Worm (Caenorhabditis elegans) whole organism, L4 larva: ENCODE data around the gene ergo-1.

Experiments used
- F10B5.3 ChIP-seq: sonication (generic microtip); optimal IDR thresholded peaks from 2 replicates; lab custom pipeline; 2016; ENCODE audit warnings: mild to moderate bottlenecking, missing genetic modification characterization, missing compliant biosample characterization
- F49E8.2 ChIP-seq: sonication (generic microtip); optimal IDR thresholded peaks from 2 replicates; lab custom pipeline; 2016; ENCODE audit warnings: missing compliant biosample characterization, mild to moderate bottlenecking, missing genetic modification characterization, borderline replicate concordance
- Y48G9A.11 ChIP-seq: fragments of 200-800 bp; sonication (Bioruptor generic); IDR thresholded peaks from 2 replicates; pipeline ENCODE4 v1.3.6; 2022; ENCODE audit warnings: missing genetic modification reagents, missing genetic modification characterization, missing compliant biosample characterization
- ZK546.5 ChIP-seq, 2 experiments: sonication (generic microtip); optimal IDR thresholded peaks; 2 replicates each; lab custom pipeline; 2017; ENCODE audit warnings: missing biosample characterization in 2 of 2, missing genetic modification characterization in 2 of 2
- aha-1 ChIP-seq: fragments of 150-350 bp; peaks from one replicate; lab custom pipeline; 2014; ENCODE audit warnings: missing biosample characterization, missing genetic modification characterization
- arid-1 ChIP-seq: fragments of 200-800 bp; sonication (Bioruptor generic); conservative IDR thresholded peaks from 2 replicates; pipeline ENCODE4 v1.3.6; 2022; ENCODE audit warnings: missing genetic modification reagents, missing genetic modification characterization, missing compliant biosample characterization
- ceh-28 ChIP-seq: fragments of 150-350 bp; optimal IDR thresholded peaks from 2 replicates; lab custom pipeline; 2014; ENCODE audit warnings: missing biosample characterization, missing genetic modification reagents, missing genetic modification characterization
- ceh-32 ChIP-seq: sonication (generic microtip); optimal IDR thresholded peaks from 2 replicates; lab custom pipeline; 2016; ENCODE audit warnings: mild to moderate bottlenecking, missing genetic modification characterization, missing compliant biosample characterization; ENCODE audit not compliant: poor library complexity
- ceh-82 ChIP-seq: sonication (generic microtip); optimal IDR thresholded peaks from 2 replicates; lab custom pipeline; 2017; ENCODE audit warnings: missing biosample characterization, missing genetic modification characterization
- cey-2 ChIP-seq: sonication (generic microtip); optimal IDR thresholded peaks from 3 replicates; lab custom pipeline; 2017; ENCODE audit warnings: missing genetic modification characterization, mild to moderate bottlenecking, missing compliant biosample characterization, antibody characterized with exemption, borderline replicate concordance; ENCODE audit not compliant: insufficient read depth
- ctbp-1 ChIP-seq: fragments of 200-800 bp; sonication (Bioruptor generic); IDR thresholded peaks from 2 replicates; pipeline ENCODE4 v1.3.6; 2022; ENCODE audit warnings: missing genetic modification reagents, missing genetic modification characterization, missing compliant biosample characterization
- daf-16 ChIP-seq, 3 experiments: sonication (generic microtip); optimal IDR thresholded peaks; 2 replicates each; lab custom pipeline; 2016 to 2017; ENCODE audit warnings: missing genetic modification characterization in 3 of 3, missing genetic modification reagents in 3 of 3, mild to moderate bottlenecking in 2 of 3, missing compliant biosample characterization in 2 of 3, missing biosample characterization in 1 of 3, moderate library complexity in 1 of 3
- daf-8 ChIP-seq: fragments of 200-800 bp; sonication (Bioruptor generic); IDR thresholded peaks from 2 replicates; pipeline ENCODE4 v1.3.6; 2022; ENCODE audit warnings: missing genetic modification characterization, missing compliant biosample characterization
- dmd-6 ChIP-seq: fragments of 200-800 bp; sonication (Bioruptor generic); IDR thresholded peaks from 2 replicates; pipeline ENCODE4 v1.3.6; 2022; ENCODE audit warnings: missing genetic modification reagents, missing genetic modification characterization, missing compliant biosample characterization
- dmd-8 ChIP-seq: fragments of 200-800 bp; sonication (Bioruptor generic); IDR thresholded peaks from 2 replicates; pipeline ENCODE4 v1.3.6; 2022; ENCODE audit warnings: missing genetic modification characterization, missing compliant biosample characterization
- dpl-1 ChIP-seq: fragments of 150-350 bp; optimal IDR thresholded peaks from 2 replicates; lab custom pipeline; 2014; ENCODE audit warnings: missing biosample characterization, missing genetic modification reagents, missing genetic modification characterization
- egl-43 ChIP-seq: fragments of 200-800 bp; sonication (Bioruptor generic); IDR thresholded peaks from 2 replicates; pipeline ENCODE4 v1.3.6; 2022; ENCODE audit warnings: missing genetic modification reagents, missing genetic modification characterization, missing compliant biosample characterization
- fos-1 ChIP-seq: fragments of 150-350 bp; optimal IDR thresholded peaks from 2 replicates; lab custom pipeline; 2014; ENCODE audit warnings: missing biosample characterization, missing genetic modification characterization
- gei-8 ChIP-seq: fragments of 200-800 bp; sonication (Bioruptor generic); optimal IDR thresholded peaks from 2 replicates; lab custom pipeline; 2018; ENCODE audit warnings: mild to moderate bottlenecking, missing genetic modification characterization, missing compliant biosample characterization
- hif-1 ChIP-seq, 2 experiments: sonication (generic microtip); optimal IDR thresholded peaks; 2 replicates each; lab custom pipeline; 2016 to 2017; ENCODE audit warnings: missing compliant biosample characterization in 2 of 2, missing genetic modification characterization in 2 of 2, missing genetic modification reagents in 2 of 2, missing genotype in 2 of 2, mild to moderate bottlenecking in 1 of 2
- hlh-11 ChIP-seq: fragments of 200-800 bp; sonication (Bioruptor generic); optimal IDR thresholded peaks from 2 replicates; lab custom pipeline; 2018; ENCODE audit warnings: mild to moderate bottlenecking, missing genetic modification characterization, missing compliant biosample characterization
- hmg-1.1 ChIP-seq: fragments of 200-800 bp; sonication (Bioruptor generic); IDR thresholded peaks from 2 replicates; pipeline ENCODE4 v1.3.6; 2022; ENCODE audit warnings: missing genetic modification reagents, missing genetic modification characterization, missing compliant biosample characterization
- lin-38 ChIP-seq: fragments of 200-800 bp; sonication (Bioruptor generic); IDR thresholded peaks from 2 replicates; pipeline ENCODE4 v1.3.6; 2022; ENCODE audit warnings: missing genetic modification reagents, missing genetic modification characterization, missing compliant biosample characterization
- lsy-2 ChIP-seq, 2 experiments: fragments of 150-350 bp in 1 of 2; sonication (generic microtip) in 1 of 2; optimal IDR thresholded peaks; 2 replicates each; lab custom pipeline; 2014 to 2017; ENCODE audit warnings: missing biosample characterization in 2 of 2, missing genetic modification characterization in 2 of 2
- mdl-1 ChIP-seq, 2 experiments: fragments of 150-350 bp in 1 of 2; sonication (generic microtip) in 1 of 2; optimal IDR thresholded peaks; 2 replicates each; lab custom pipeline; 2014 to 2017; ENCODE audit warnings: missing biosample characterization in 2 of 2, missing genetic modification characterization in 2 of 2
- mes-2 ChIP-seq: sonication (generic microtip); optimal IDR thresholded peaks from 2 replicates; lab custom pipeline; 2016; ENCODE audit warnings: missing genotype, mild to moderate bottlenecking, missing genetic modification characterization, missing compliant biosample characterization; ENCODE audit not compliant: poor library complexity, severe bottlenecking
- mxl-3 ChIP-seq: fragments of 200-800 bp; sonication (Bioruptor generic); optimal IDR thresholded peaks from 2 replicates; lab custom pipeline; 2018; ENCODE audit warnings: mild to moderate bottlenecking, missing genetic modification characterization, missing compliant biosample characterization
- pha-4 ChIP-seq, 2 experiments: fragments of 150-350 bp in 1 of 2; fragments of 200-800 bp in 1 of 2; sonication (Bioruptor generic) in 1 of 2; IDR thresholded peaks in 1 of 2; optimal IDR thresholded peaks in 1 of 2; 2 replicates each; pipeline versions ENCODE4 v1.3.6 to Lab custom; 2014 to 2022; ENCODE audit warnings: missing genetic modification characterization in 2 of 2, missing genetic modification reagents in 2 of 2, missing biosample characterization in 1 of 2, missing compliant biosample characterization in 1 of 2
- set-16 ChIP-seq: fragments of 200-800 bp; sonication (Bioruptor generic); IDR thresholded peaks from 2 replicates; pipeline ENCODE4 v1.3.6; 2022; ENCODE audit warnings: missing genetic modification reagents, missing genetic modification characterization, missing compliant biosample characterization
- snpc-4 ChIP-seq: fragments of 150-350 bp; optimal IDR thresholded peaks from 2 replicates; lab custom pipeline; 2014; ENCODE audit warnings: missing biosample characterization, missing genetic modification characterization
- spr-1 ChIP-seq: sonication (generic microtip); optimal IDR thresholded peaks from 2 replicates; lab custom pipeline; 2016; ENCODE audit warnings: mild to moderate bottlenecking, missing genetic modification characterization, missing compliant biosample characterization
- spr-3 ChIP-seq: fragments of 200-800 bp; sonication (Bioruptor generic); optimal IDR thresholded peaks from 2 replicates; lab custom pipeline; 2018; ENCODE audit warnings: mild to moderate bottlenecking, missing genetic modification characterization, missing compliant biosample characterization
- unc-130 ChIP-seq: sonication (generic microtip); optimal IDR thresholded peaks from 2 replicates; lab custom pipeline; 2016; ENCODE audit warnings: missing genetic modification reagents, missing genetic modification characterization, missing compliant biosample characterization
- unc-39 ChIP-seq: sonication (generic microtip); optimal IDR thresholded peaks from 2 replicates; lab custom pipeline; 2017; ENCODE audit warnings: missing biosample characterization, missing genetic modification characterization
- zfp-2 ChIP-seq: sonication (generic microtip); optimal IDR thresholded peaks from 2 replicates; lab custom pipeline; 2016; ENCODE audit warnings: mild to moderate bottlenecking, missing genetic modification characterization, missing compliant biosample characterization
- zfp-3 ChIP-seq: fragments of 200-800 bp; sonication (Bioruptor generic); conservative IDR thresholded peaks from 2 replicates; pipeline ENCODE4 v1.3.6; 2022; ENCODE audit warnings: missing genetic modification reagents, missing genetic modification characterization, missing compliant biosample characterization
- zip-11 ChIP-seq: fragments of 200-800 bp; sonication (Bioruptor generic); IDR thresholded peaks from 2 replicates; pipeline ENCODE4 v1.3.6; 2022; ENCODE audit warnings: missing genetic modification characterization, missing compliant biosample characterization

The ergo-1 gene

DNA sequence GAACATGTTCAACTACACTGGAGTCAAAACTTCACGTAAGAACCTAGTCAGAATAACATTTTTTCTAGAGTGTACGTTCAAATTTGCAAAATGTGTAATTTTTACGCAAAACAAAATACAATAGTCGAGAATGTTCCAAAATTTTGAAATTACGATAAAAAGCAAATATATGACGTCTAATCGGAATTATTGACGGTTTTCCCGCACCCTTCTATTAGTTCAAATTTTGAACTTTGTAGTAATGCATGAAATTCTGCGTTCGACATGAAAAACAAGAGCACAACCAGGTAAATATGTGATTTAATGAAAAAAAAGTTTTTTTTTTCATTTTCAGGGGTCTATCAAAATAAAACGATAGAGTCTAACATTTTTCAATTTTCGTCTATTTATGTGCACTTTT is 29.5 kb downstream of the ergo-1 start:
- TF ChIP-seq dmd-6 (GFP tag; lab: Robert Waterston, UW) (peak; percentile 51), lsy-2 (tag; optimal IDR thresholded peaks at IDR 0.05; lab: Kevin White, UChicago) (no peak), hif-1 (tag; optimal IDR thresholded peaks at IDR 0.05; lab: Kevin White, UChicago) (peak in 1 of 2 experiments; percentile 82), daf-8 (GFP tag; lab: Robert Waterston, UW) (no peak)

DNA sequence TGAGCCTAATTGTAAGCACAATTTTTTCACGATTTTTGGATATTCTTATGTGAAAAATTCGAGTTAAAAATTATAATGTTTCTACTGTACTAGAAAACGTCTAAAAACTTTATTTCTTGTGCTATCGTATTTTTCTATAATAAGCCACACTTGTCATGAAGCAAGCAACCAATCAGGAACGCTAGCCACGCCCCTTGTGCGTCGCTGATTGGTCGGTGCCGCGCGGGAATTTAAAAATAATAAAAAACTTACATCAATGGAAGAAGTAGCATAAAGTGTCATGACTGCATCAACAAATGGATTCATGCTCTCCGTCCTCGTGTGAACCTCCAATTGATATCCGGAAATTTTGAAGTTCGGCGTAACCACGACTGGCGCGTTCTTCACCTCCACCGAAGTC is 38.6 kb downstream of the ergo-1 start:
- TF ChIP-seq aha-1 (tag; lab: Kevin White, UChicago) (peak; percentile 35), mdl-1 (tag; optimal IDR thresholded peaks at IDR 0.05; lab: Kevin White, UChicago) (no peak)

DNA sequence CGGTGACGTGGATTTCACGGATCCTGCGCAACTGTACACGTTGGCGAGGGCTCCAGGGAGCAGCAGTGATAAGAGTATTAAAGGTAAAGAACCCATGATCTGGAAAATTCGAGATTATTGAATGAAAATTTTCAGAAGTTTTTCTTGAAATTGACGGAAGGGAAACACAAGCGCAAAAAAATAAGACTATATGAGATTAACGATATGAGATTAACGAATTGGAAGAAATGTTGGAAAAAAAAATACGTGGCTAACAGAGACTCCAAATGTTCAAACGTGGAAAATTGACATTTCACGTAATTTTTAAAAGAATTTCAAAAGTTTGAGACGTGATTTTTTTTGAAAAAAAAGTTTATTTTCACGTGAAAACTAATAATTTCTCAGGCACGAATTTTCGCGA is 39.9 kb downstream of the ergo-1 start, which contains the start of gene nra-4:
TSS of gene nra-4 (minus strand) at position 101 of the 400 bp plus-strand sequence.
- TF ChIP-seq dmd-8 = no peak
- no peak for TF ChIP-seq unc-130 (GFP tag; lab: Kevin White, UChicago)
- no peak for TF ChIP-seq snpc-4 (tag; lab: Kevin White, UChicago)
- TF ChIP-seq mxl-3 (GFP tag; lab: Kevin White, UChicago) = no peak
- no peak for TF ChIP-seq Y48G9A.11 (GFP tag; lab: Robert Waterston, UW)
- TF ChIP-seq aha-1 (tag; lab: Kevin White, UChicago) = no peak

DNA sequence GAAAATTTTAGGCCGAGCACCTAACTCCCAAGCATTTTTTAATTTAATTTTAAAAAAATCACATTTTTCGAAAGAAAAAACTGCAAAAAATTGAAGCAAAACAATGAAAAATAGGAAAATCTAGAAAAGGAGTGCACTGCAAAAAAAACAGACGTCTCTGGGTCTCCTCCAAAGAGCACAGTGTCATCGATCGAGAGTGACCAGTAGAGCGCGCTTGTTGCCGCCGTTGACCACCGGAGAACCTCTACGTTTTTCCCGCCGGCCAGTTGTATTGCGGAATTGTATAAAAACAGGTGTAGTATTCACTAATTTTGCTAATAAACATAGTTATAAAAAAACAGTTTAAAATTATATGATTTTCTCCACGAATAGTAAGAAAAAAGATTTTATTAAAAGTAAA is 40.7 kb downstream of the ergo-1 start:
- no peak for TF ChIP-seq set-16 (GFP tag; lab: Robert Waterston, UW)
- TF ChIP-seq spr-1 (tag; lab: Kevin White, UChicago) = no peak
- TF ChIP-seq daf-16 (GFP tag; optimal IDR thresholded peaks at IDR 0.05; lab: Kevin White, UChicago) = no peak
- peak; percentile 45 for TF ChIP-seq daf-16 (tag; optimal IDR thresholded peaks at IDR 0.05; lab: Kevin White, UChicago)
- TF ChIP-seq hlh-11 = peak; percentile 4
- no peak for TF ChIP-seq ctbp-1 (GFP tag; lab: Robert Waterston, UW)
- TF ChIP-seq lin-38 (GFP tag; lab: Robert Waterston, UW) = peak; percentile 59
- TF ChIP-seq ZK546.5 (tag; optimal IDR thresholded peaks at IDR 0.05; lab: Kevin White, UChicago) = no peak
- TF ChIP-seq, all 104 proteins: peak for 3

DNA sequence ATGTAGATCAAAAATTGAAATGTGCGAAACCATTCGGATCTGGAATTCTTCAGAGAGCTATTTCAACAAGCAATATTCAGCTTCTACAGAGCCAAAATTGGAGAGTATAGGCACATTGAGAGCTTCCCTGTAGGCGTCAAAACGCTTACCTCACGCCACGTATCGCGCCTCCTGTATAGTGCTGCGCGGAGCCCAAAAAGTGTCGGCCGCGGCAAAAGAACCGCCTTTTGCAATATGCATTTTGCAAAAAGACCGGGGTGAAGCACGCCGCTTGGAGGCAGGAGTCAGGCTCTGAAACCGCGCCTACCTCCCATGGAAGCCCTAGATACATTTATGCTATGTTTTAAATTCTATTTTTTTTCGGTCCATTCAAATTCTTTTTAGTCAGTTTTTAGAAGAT is 43.0 kb downstream of the ergo-1 start:
- no peak for TF ChIP-seq ceh-82
- TF ChIP-seq set-16 (GFP tag; lab: Robert Waterston, UW) = peak; percentile 45
- 0 out of 2 replicates have a peak, but pooled peaks have one; percentile 30 for TF ChIP-seq egl-43 (GFP tag; lab: Robert Waterston, UW)
- no peak for TF ChIP-seq dpl-1 (GFP tag; lab: Kevin White, UChicago)

DNA sequence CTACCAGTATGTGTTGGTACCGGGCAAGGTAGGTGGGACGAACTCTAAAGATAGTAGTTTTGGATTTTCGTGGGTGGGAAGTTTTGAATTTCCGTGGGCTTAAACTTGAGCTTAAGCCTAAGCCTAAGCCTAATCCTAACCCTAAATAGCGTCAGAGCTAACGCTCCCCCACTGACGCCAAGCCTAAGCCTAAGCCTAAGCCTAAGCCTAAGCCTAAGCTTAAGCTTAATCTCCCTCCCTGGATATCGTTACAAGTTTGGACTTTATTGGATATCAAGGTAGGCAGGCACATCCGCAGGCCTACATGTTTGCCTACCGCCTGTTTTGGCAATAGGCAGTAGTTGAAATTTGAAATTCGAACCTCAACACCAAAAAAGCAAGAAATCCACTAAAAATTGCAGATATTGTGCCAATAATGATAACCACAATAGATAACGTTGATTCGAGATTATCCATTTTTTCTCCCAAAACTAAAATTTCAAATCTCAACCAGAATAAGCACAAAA is 44.0 kb downstream of the ergo-1 start, which contains the start of gene K10C9.4:
TSS of gene K10C9.4 (minus strand) at position 456 of the 506 bp plus-strand sequence.
- TF ChIP-seq hmg-1.1 (GFP tag; lab: Robert Waterston, UW) = 0 out of 2 replicates have a peak, but pooled peaks have one; percentile 15
- 0 out of 2 replicates have a peak, but pooled peaks have one; percentile 21 for TF ChIP-seq arid-1
- no peak for TF ChIP-seq unc-130 (GFP tag; lab: Kevin White, UChicago)
- no peak for TF ChIP-seq ceh-32

DNA sequence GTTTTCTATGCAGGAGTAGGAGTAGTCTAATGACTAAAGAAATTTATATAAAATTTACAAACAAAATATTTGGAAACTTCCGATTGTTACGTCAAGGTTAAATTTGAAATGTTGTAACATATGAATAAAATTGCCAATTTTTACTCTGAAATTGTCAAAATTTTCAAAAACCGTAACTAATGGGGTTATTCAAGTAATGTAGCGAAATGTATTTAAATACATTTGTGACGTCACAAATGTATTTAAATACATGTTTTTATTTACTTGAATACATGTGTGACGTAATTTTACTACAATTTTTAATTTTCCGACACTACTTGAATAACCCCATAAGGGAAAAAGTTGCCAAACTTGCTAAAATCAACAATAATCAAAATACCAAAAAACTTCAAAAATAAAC is 44.8 kb downstream of the ergo-1 start:
- TF ChIP-seq daf-16 (GFP tag; optimal IDR thresholded peaks at IDR 0.05; lab: Kevin White, UChicago) = no peak
- no peak for TF ChIP-seq daf-16 (tag; optimal IDR thresholded peaks at IDR 0.05; lab: Kevin White, UChicago)
- TF ChIP-seq F10B5.3 = no peak
- TF ChIP-seq dpl-1 (GFP tag; lab: Kevin White, UChicago) = no peak
- TF ChIP-seq zip-11 (GFP tag; lab: Robert Waterston, UW) = no peak
- no peak for TF ChIP-seq mes-2
- no peak for TF ChIP-seq spr-3
- no peak for TF ChIP-seq cey-2
- TF ChIP-seq unc-39 (tag; lab: Kevin White, UChicago) = no peak
- TF ChIP-seq gei-8 = no peak
- TF ChIP-seq zfp-2 (tag; lab: Kevin White, UChicago) = no peak
- TF ChIP-seq ceh-28 (tag; lab: Kevin White, UChicago) = no peak
- TF ChIP-seq zfp-3 = no peak
- TF ChIP-seq F49E8.2 = no peak
- TF ChIP-seq fos-1 (tag; lab: Kevin White, UChicago) = no peak
- TF ChIP-seq pha-4 (GFP tag; IDR thresholded peaks at IDR 0.05; lab: Robert Waterston, UW) = no peak
- TF ChIP-seq pha-4 (tag; optimal IDR thresholded peaks at IDR 0.05; lab: Kevin White, UChicago) = no peak
